Worm (Caenorhabditis elegans) whole organism, late embryonic: Measurements from ENCODE around the gene Y39G8C.2.

Experiments used
- dve-1 ChIP-seq: sonication (generic microtip); optimal IDR thresholded peaks from 2 replicates; lab custom pipeline; 2017; ENCODE audit warnings: antibody characterized with exemption, mild to moderate bottlenecking, missing genetic modification characterization, missing compliant biosample characterization
- ets-4 ChIP-seq: sonication (generic microtip); optimal IDR thresholded peaks from 2 replicates; lab custom pipeline; 2016; ENCODE audit warnings: missing genetic modification characterization, missing compliant biosample characterization
- fkh-10 ChIP-seq: fragments of 150-350 bp; optimal IDR thresholded peaks from 2 replicates; lab custom pipeline; 2014; ENCODE audit warnings: missing biosample characterization, missing genetic modification reagents, missing genetic modification characterization
- fkh-6 ChIP-seq: sonication (generic microtip); optimal IDR thresholded peaks from 2 replicates; lab custom pipeline; 2016; ENCODE audit warnings: missing genetic modification characterization, missing compliant biosample characterization
- lin-11 ChIP-seq: fragments of 200-800 bp; sonication (Bioruptor generic); optimal IDR thresholded peaks from 2 replicates; lab custom pipeline; 2018; ENCODE audit warnings: mild to moderate bottlenecking, missing genetic modification characterization, missing compliant biosample characterization
- nhr-11 ChIP-seq: fragments of 150-350 bp; optimal IDR thresholded peaks from 2 replicates; lab custom pipeline; 2014; ENCODE audit warnings: missing biosample characterization, missing genetic modification characterization
- pat-9 ChIP-seq: fragments of 200-800 bp; sonication (Bioruptor generic); optimal IDR thresholded peaks from 2 replicates; lab custom pipeline; 2018; ENCODE audit warnings: mild to moderate bottlenecking, missing genetic modification characterization, moderate library complexity, missing compliant biosample characterization
- pha-4 ChIP-seq: fragments of 150-350 bp; optimal IDR thresholded peaks from 2 replicates; lab custom pipeline; 2018; ENCODE audit warnings: missing biosample characterization, missing genetic modification reagents, missing genetic modification characterization
- rnt-1 ChIP-seq: sonication (generic microtip); optimal IDR thresholded peaks from 2 replicates; lab custom pipeline; 2016; ENCODE audit warnings: missing genetic modification characterization, missing compliant biosample characterization

- TF ChIP-seq ets-4 (tag; lab: Kevin White, UChicago) (peak; percentile 91), nhr-11 (tag; lab: Kevin White, UChicago) (no peak), fkh-6 (tag; lab: Kevin White, UChicago) (peak; percentile 75), pha-4 (tag; lab: Kevin White, UChicago) (no peak), fkh-10 (GFP tag; lab: Kevin White, UChicago) (no peak), pat-9 (tag; lab: Kevin White, UChicago) (no peak), dve-1 (no peak), lin-11 (tag; lab: Kevin White, UChicago) (peak; percentile 46), rnt-1 (peak; percentile 86)
Observed at ce11 chrII:14143838-14144268, 46.4 kb upstream of the Y39G8C.2 start, which contains the start of gene W03H9.2.
